Worm (Caenorhabditis elegans) whole organism, L1 larva: Measurements from ENCODE around the gene sel-1.

Experiments used
- C16A3.4 ChIP-seq: fragments of 150-350 bp; optimal IDR thresholded peaks from 2 replicates; lab custom pipeline; 2014; ENCODE audit warnings: missing biosample characterization, missing genetic modification characterization
- aha-1 ChIP-seq: fragments of 150-350 bp; optimal IDR thresholded peaks from 2 replicates; lab custom pipeline; 2014; ENCODE audit warnings: missing biosample characterization, missing genetic modification characterization
- aly-2 ChIP-seq: fragments of 150-350 bp; optimal IDR thresholded peaks from 2 replicates; lab custom pipeline; 2014; ENCODE audit warnings: missing biosample characterization, missing genetic modification characterization
- ama-1 ChIP-seq: fragments of 150-350 bp; optimal IDR thresholded peaks from 2 replicates; lab custom pipeline; 2014
- ceh-63 ChIP-seq: fragments of 200-800 bp; sonication (Bioruptor generic); optimal IDR thresholded peaks from 2 replicates; lab custom pipeline; 2018; ENCODE audit warnings: mild to moderate bottlenecking, missing genetic modification characterization, missing compliant biosample characterization
- ceh-8 ChIP-seq: fragments of 200-800 bp; sonication (Bioruptor generic); optimal IDR thresholded peaks from 2 replicates; lab custom pipeline; 2018; ENCODE audit warnings: mild to moderate bottlenecking, missing genetic modification characterization, moderate library complexity, missing compliant biosample characterization
- ceh-82 ChIP-seq, 3 experiments: fragments of 150-350 bp in 1 of 3; sonication (generic microtip) in 2 of 3; optimal IDR thresholded peaks; 2 replicates each; lab custom pipeline; 2014 to 2017; ENCODE audit warnings: missing biosample characterization in 3 of 3, missing genetic modification characterization in 3 of 3
- ceh-88 ChIP-seq: fragments of 200-800 bp; sonication (Bioruptor generic); IDR thresholded peaks from 2 replicates; pipeline ENCODE4 v1.3.6; 2022; ENCODE audit warnings: missing genetic modification characterization, missing compliant biosample characterization
- ceh-90 ChIP-seq: sonication (generic microtip); optimal IDR thresholded peaks from 2 replicates; lab custom pipeline; 2016; ENCODE audit warnings: missing genetic modification characterization, missing compliant biosample characterization
- ces-1 ChIP-seq: fragments of 150-350 bp; optimal IDR thresholded peaks from 2 replicates; lab custom pipeline; 2014; ENCODE audit warnings: missing biosample characterization, missing genetic modification reagents, missing genetic modification characterization
- dsc-1 ChIP-seq: sonication (generic microtip); optimal IDR thresholded peaks from 2 replicates; lab custom pipeline; 2016; ENCODE audit warnings: mild to moderate bottlenecking, missing genetic modification characterization, missing compliant biosample characterization
- efl-3 ChIP-seq: fragments of 200-800 bp; sonication (Bioruptor generic); optimal IDR thresholded peaks from 2 replicates; lab custom pipeline; 2018; ENCODE audit warnings: mild to moderate bottlenecking, missing genetic modification characterization, missing compliant biosample characterization
- egl-13 ChIP-seq: sonication (generic microtip); optimal IDR thresholded peaks from 2 replicates; lab custom pipeline; 2016; ENCODE audit warnings: missing genotype, missing genetic modification reagents, missing genetic modification characterization, missing compliant biosample characterization
- elt-2 ChIP-seq: sonication (generic microtip); optimal IDR thresholded peaks from 2 replicates; lab custom pipeline; 2016; ENCODE audit warnings: missing genetic modification characterization, mild to moderate bottlenecking, inconsistent platforms, missing compliant biosample characterization, missing genetic modification reagents
- ets-5 ChIP-seq: fragments of 200-800 bp; sonication (Bioruptor generic); IDR thresholded peaks from 2 replicates; pipeline ENCODE4 v1.3.6; 2022; ENCODE audit warnings: missing genetic modification characterization, missing compliant biosample characterization
- fkh-10 ChIP-seq: sonication (generic microtip); optimal IDR thresholded peaks from 2 replicates; lab custom pipeline; 2017; ENCODE audit warnings: missing biosample characterization, missing genetic modification reagents, missing genetic modification characterization
- fkh-4 ChIP-seq: sonication (generic microtip); optimal IDR thresholded peaks from 2 replicates; lab custom pipeline; 2016; ENCODE audit warnings: missing compliant biosample characterization, missing genetic modification characterization, borderline replicate concordance
- hlh-17 ChIP-seq: fragments of 200-800 bp; sonication (Bioruptor generic); optimal IDR thresholded peaks from 2 replicates; lab custom pipeline; 2018; ENCODE audit warnings: missing genetic modification characterization, mild to moderate bottlenecking, missing compliant biosample characterization, moderate library complexity, borderline replicate concordance
- hlh-4 ChIP-seq: sonication (generic microtip); optimal IDR thresholded peaks from 2 replicates; lab custom pipeline; 2016; ENCODE audit warnings: mild to moderate bottlenecking, missing genetic modification characterization, missing compliant biosample characterization
- hpl-2 ChIP-seq: fragments of 150-350 bp; optimal IDR thresholded peaks from 2 replicates; lab custom pipeline; 2014; ENCODE audit warnings: missing biosample characterization, missing genetic modification reagents, missing genetic modification characterization
- irx-1 ChIP-seq: sonication (generic microtip); optimal IDR thresholded peaks from 2 replicates; lab custom pipeline; 2016; ENCODE audit warnings: missing genetic modification characterization, missing compliant biosample characterization
- isw-1 ChIP-seq: fragments of 200-800 bp; sonication (Bioruptor generic); IDR thresholded peaks from 2 replicates; pipeline ENCODE4 v1.3.6; 2022; ENCODE audit warnings: missing genetic modification characterization, missing compliant biosample characterization
- jun-1 ChIP-seq: fragments of 150-350 bp; optimal IDR thresholded peaks from 2 replicates; lab custom pipeline; 2014; ENCODE audit warnings: missing biosample characterization, missing genetic modification reagents, missing genetic modification characterization
- lin-14 ChIP-seq: fragments of 200-800 bp; sonication (Bioruptor generic); optimal IDR thresholded peaks from 2 replicates; lab custom pipeline; 2018; ENCODE audit warnings: mild to moderate bottlenecking, missing genetic modification characterization, moderate library complexity, missing compliant biosample characterization
- lin-35 ChIP-seq, 2 experiments: fragments of 150-350 bp; optimal IDR thresholded peaks; 2 replicates each; lab custom pipeline; 2014; ENCODE audit warnings: missing biosample characterization in 2 of 2, missing genetic modification characterization in 2 of 2, missing genetic modification reagents in 2 of 2
- lin-39 ChIP-seq: fragments of 150-350 bp; optimal IDR thresholded peaks from 2 replicates; lab custom pipeline; 2014; ENCODE audit warnings: missing biosample characterization, missing genetic modification reagents, missing genetic modification characterization
- lir-3 ChIP-seq: sonication (generic microtip); optimal IDR thresholded peaks from 2 replicates; lab custom pipeline; 2016; ENCODE audit warnings: mild to moderate bottlenecking, missing genetic modification characterization, moderate library complexity, missing compliant biosample characterization; ENCODE audit not compliant: poor library complexity
- nhr-19 ChIP-seq: fragments of 200-800 bp; sonication (Bioruptor generic); conservative IDR thresholded peaks from 2 replicates; pipeline ENCODE4 v1.3.6; 2022; ENCODE audit warnings: missing genetic modification characterization, missing compliant biosample characterization
- nhr-20 ChIP-seq: sonication (generic microtip); optimal IDR thresholded peaks from 2 replicates; lab custom pipeline; 2016; ENCODE audit warnings: mild to moderate bottlenecking, missing genetic modification characterization, missing compliant biosample characterization
- nhr-237 ChIP-seq: fragments of 150-350 bp; optimal IDR thresholded peaks from 2 replicates; lab custom pipeline; 2014; ENCODE audit warnings: missing biosample characterization, missing genetic modification characterization
- nhr-47 ChIP-seq: sonication (generic microtip); optimal IDR thresholded peaks from 2 replicates; lab custom pipeline; 2016; ENCODE audit warnings: mild to moderate bottlenecking, missing genetic modification characterization, moderate library complexity, missing compliant biosample characterization
- nhr-71 ChIP-seq: sonication (generic microtip); optimal IDR thresholded peaks from 2 replicates; lab custom pipeline; 2016; ENCODE audit warnings: mild to moderate bottlenecking, missing genetic modification characterization, moderate library complexity, missing compliant biosample characterization
- nhr-77 ChIP-seq: fragments of 150-350 bp; optimal IDR thresholded peaks from 2 replicates; lab custom pipeline; 2014; ENCODE audit warnings: missing biosample characterization, missing genetic modification characterization
- nhr-84 ChIP-seq: sonication (generic microtip); optimal IDR thresholded peaks from 2 replicates; lab custom pipeline; 2017; ENCODE audit warnings: missing biosample characterization, missing genetic modification characterization
- nhr-85 ChIP-seq: sonication (generic microtip); peaks from one replicate; lab custom pipeline; 2016; ENCODE audit warnings: missing genetic modification characterization, inconsistent platforms, missing compliant biosample characterization
- nhr-90 ChIP-seq: sonication (generic microtip); optimal IDR thresholded peaks from 2 replicates; lab custom pipeline; 2016; ENCODE audit warnings: mild to moderate bottlenecking, missing genetic modification characterization, missing compliant biosample characterization; ENCODE audit not compliant: poor library complexity
- pag-3 ChIP-seq: sonication (generic microtip); optimal IDR thresholded peaks from 2 replicates; lab custom pipeline; 2017; ENCODE audit warnings: missing genetic modification characterization, mild to moderate bottlenecking, missing compliant biosample characterization, antibody characterized with exemption, borderline replicate concordance; ENCODE audit not compliant: insufficient read depth
- pax-3 ChIP-seq: fragments of 200-800 bp; sonication (Bioruptor generic); optimal IDR thresholded peaks from 2 replicates; lab custom pipeline; 2018; ENCODE audit warnings: mild to moderate bottlenecking, missing genetic modification characterization, moderate library complexity, missing compliant biosample characterization
- pqm-1 ChIP-seq: sonication (generic microtip); optimal IDR thresholded peaks from 3 replicates; lab custom pipeline; 2017; ENCODE audit warnings: missing biosample characterization, missing genetic modification characterization
- rnt-1 ChIP-seq: sonication (generic microtip); optimal IDR thresholded peaks from 2 replicates; lab custom pipeline; 2016; ENCODE audit warnings: mild to moderate bottlenecking, missing genetic modification characterization, moderate library complexity, missing compliant biosample characterization
- skn-1 ChIP-seq: fragments of 150-350 bp; optimal IDR thresholded peaks from 2 replicates; lab custom pipeline; 2014; ENCODE audit warnings: missing biosample characterization, missing genetic modification characterization
- snpc-4 ChIP-seq: fragments of 150-350 bp; optimal IDR thresholded peaks from 2 replicates; lab custom pipeline; 2014; ENCODE audit warnings: missing biosample characterization, missing genetic modification characterization
- sptf-1 ChIP-seq: fragments of 150-350 bp; optimal IDR thresholded peaks from 2 replicates; lab custom pipeline; 2014; ENCODE audit warnings: missing biosample characterization, missing genetic modification characterization
- sup-37 ChIP-seq: fragments of 200-800 bp; sonication (Bioruptor generic); optimal IDR thresholded peaks from 2 replicates; lab custom pipeline; 2018; ENCODE audit warnings: mild to moderate bottlenecking, missing genetic modification characterization, missing compliant biosample characterization
- tbx-2 ChIP-seq: sonication (generic microtip); optimal IDR thresholded peaks from 2 replicates; lab custom pipeline; 2016; ENCODE audit warnings: missing genetic modification characterization, missing compliant biosample characterization
- tlp-1 ChIP-seq: fragments of 150-350 bp; optimal IDR thresholded peaks from 2 replicates; lab custom pipeline; 2014; ENCODE audit warnings: missing biosample characterization, missing genetic modification characterization
- unc-130 ChIP-seq: fragments of 150-350 bp; optimal IDR thresholded peaks from 2 replicates; lab custom pipeline; 2017; ENCODE audit warnings: missing biosample characterization, missing genetic modification characterization, inconsistent platforms
- unc-30 ChIP-seq: sonication (generic microtip); optimal IDR thresholded peaks from 2 replicates; lab custom pipeline; 2017; ENCODE audit warnings: missing biosample characterization, missing genetic modification characterization
- unc-62 ChIP-seq: fragments of 150-350 bp; optimal IDR thresholded peaks from 2 replicates; lab custom pipeline; 2014; ENCODE audit warnings: missing biosample characterization, missing genetic modification reagents, missing genetic modification characterization
- unc-86 ChIP-seq: sonication (generic microtip); optimal IDR thresholded peaks from 2 replicates; lab custom pipeline; 2016; ENCODE audit warnings: missing genetic modification characterization, missing compliant biosample characterization
- unc-98 ChIP-seq: fragments of 200-800 bp; sonication (Bioruptor generic); IDR thresholded peaks from 2 replicates; pipeline ENCODE4 v1.3.6; 2022; ENCODE audit warnings: missing genetic modification characterization, missing compliant biosample characterization
- zip-4 ChIP-seq: fragments of 200-800 bp; sonication (Bioruptor generic); optimal IDR thresholded peaks from 2 replicates; lab custom pipeline; 2018; ENCODE audit warnings: mild to moderate bottlenecking, missing genetic modification characterization, moderate library complexity, missing compliant biosample characterization
- ztf-11 ChIP-seq, 2 experiments: sonication (generic microtip); optimal IDR thresholded peaks; 2 replicates each; lab custom pipeline; 2016 to 2017; ENCODE audit warnings: missing genetic modification characterization in 2 of 2, missing biosample characterization in 1 of 2, missing compliant biosample characterization in 1 of 2

sel-1 gene

DNA sequence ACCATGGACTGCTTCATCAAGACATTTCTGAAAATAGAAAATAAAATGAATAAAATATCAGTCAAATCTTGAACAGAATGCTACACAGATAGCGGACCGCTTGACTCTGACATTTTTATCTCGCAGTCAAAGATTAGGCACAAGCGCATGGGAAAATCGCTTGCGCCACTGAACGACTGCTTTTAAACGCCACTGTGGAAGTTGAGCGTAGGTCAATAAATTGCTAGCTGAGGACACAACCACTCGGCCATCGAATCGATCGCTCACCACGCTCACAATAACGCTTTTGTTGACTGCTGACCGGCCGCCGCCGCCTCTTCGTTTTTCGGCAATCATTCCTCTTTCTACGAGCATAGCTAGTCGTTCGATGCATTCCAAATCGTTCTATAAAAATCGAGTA, 36.3 kb downstream of the sel-1 start:
- TF ChIP-seq lin-39 (no peak), hpl-2 (GFP tag; lab: Kevin White, UChicago) (no peak), skn-1 (peak; percentile 41), nhr-47 (tag; lab: Kevin White, UChicago) (peak; percentile 64), pax-3 (tag; lab: Kevin White, UChicago) (peak; percentile 1), nhr-71 (tag; lab: Kevin White, UChicago) (peak; percentile 71), irx-1 (tag; lab: Kevin White, UChicago) (peak; percentile 25), nhr-77 (tag; lab: Kevin White, UChicago) (peak; percentile 22), elt-2 (tag; lab: Kevin White, UChicago) (peak; percentile 6), sup-37 (GFP tag; lab: Kevin White, UChicago) (no peak), ceh-82 (tag; optimal IDR thresholded peaks at IDR 0.05; lab: Kevin White, UChicago) (peak; percentile 26 to 51 (median 34)), zip-4 (GFP tag; lab: Kevin White, UChicago) (no peak), ceh-90 (tag; lab: Kevin White, UChicago) (no peak), efl-3 (GFP tag; lab: Kevin White, UChicago) (no peak), nhr-19 (GFP tag; lab: Robert Waterston, UW) (peak; percentile 65), pqm-1 (tag; lab: Kevin White, UChicago) (no peak), aly-2 (tag; lab: Kevin White, UChicago) (no peak), nhr-90 (tag; lab: Kevin White, UChicago) (peak; percentile 72), tlp-1 (tag; lab: Kevin White, UChicago) (no peak), aha-1 (no peak), nhr-20 (tag; lab: Kevin White, UChicago) (peak; percentile 59), dsc-1 (tag; lab: Kevin White, UChicago) (peak; percentile 62), snpc-4 (peak; percentile 22), ets-5 (GFP tag; lab: Robert Waterston, UW) (no peak), nhr-85 (tag; lab: Kevin White, UChicago) (peak; percentile 76), ceh-63 (GFP tag; lab: Kevin White, UChicago) (no peak), nhr-84 (tag; lab: Kevin White, UChicago) (no peak), unc-30 (tag; lab: Kevin White, UChicago) (no peak), lin-35 (GFP tag; optimal IDR thresholded peaks at IDR 0.05; lab: Kevin White, UChicago) (peak; percentile 44 to 76), lin-14 (peak; percentile 44), C16A3.4 (tag; lab: Kevin White, UChicago) (peak; percentile 66), ceh-8 (GFP tag; lab: Kevin White, UChicago) (no peak), ama-1 (lab: Kevin White, UChicago) (no peak), rnt-1 (tag; lab: Kevin White, UChicago) (peak; percentile 68), ceh-88 (GFP tag; lab: Robert Waterston, UW) (no peak), tbx-2 (tag; lab: Kevin White, UChicago) (peak; percentile 24), pag-3 (tag; lab: Kevin White, UChicago) (no peak), ztf-11 (tag; optimal IDR thresholded peaks at IDR 0.05; lab: Kevin White, UChicago) (peak in 1 of 2 experiments; percentile 61), fkh-4 (tag; lab: Kevin White, UChicago) (no peak), lir-3 (tag; lab: Kevin White, UChicago) (no peak), hlh-17 (GFP tag; lab: Kevin White, UChicago) (no peak), ces-1 (no peak), unc-62 (no peak), jun-1 (tag; lab: Kevin White, UChicago) (peak; percentile 41), egl-13 (tag; lab: Kevin White, UChicago) (no peak), sptf-1 (tag; lab: Kevin White, UChicago) (no peak), hlh-4 (tag; lab: Kevin White, UChicago) (no peak), unc-130 (tag; lab: Kevin White, UChicago) (peak; percentile 73), isw-1 (GFP tag; lab: Robert Waterston, UW) (no peak), unc-98 (GFP tag; lab: Robert Waterston, UW) (no peak), unc-86 (tag; lab: Kevin White, UChicago) (no peak), nhr-237 (tag; lab: Kevin White, UChicago) (no peak), fkh-10 (GFP tag; lab: Kevin White, UChicago) (no peak)
